Worm (Caenorhabditis elegans) whole organism, L4/young adult: ENCODE measurements around the gene hum-4.

ENCODE experiments used
- W03F9.2 ChIP-seq: fragments of 150-350 bp; optimal IDR thresholded peaks from 2 replicates; lab custom pipeline; 2014; ENCODE audit warnings: missing biosample characterization, missing genetic modification characterization
- dao-5 ChIP-seq: sonication (generic microtip); optimal IDR thresholded peaks from 2 replicates; lab custom pipeline; 2016; ENCODE audit warnings: missing genotype, missing genetic modification characterization, moderate library complexity, missing compliant biosample characterization
- him-1 ChIP-seq: sonication (generic microtip); optimal IDR thresholded peaks from 2 replicates; lab custom pipeline; 2016; ENCODE audit warnings: missing genotype, missing genetic modification reagents, missing genetic modification characterization, missing compliant biosample characterization

The hum-4 gene

DNA sequence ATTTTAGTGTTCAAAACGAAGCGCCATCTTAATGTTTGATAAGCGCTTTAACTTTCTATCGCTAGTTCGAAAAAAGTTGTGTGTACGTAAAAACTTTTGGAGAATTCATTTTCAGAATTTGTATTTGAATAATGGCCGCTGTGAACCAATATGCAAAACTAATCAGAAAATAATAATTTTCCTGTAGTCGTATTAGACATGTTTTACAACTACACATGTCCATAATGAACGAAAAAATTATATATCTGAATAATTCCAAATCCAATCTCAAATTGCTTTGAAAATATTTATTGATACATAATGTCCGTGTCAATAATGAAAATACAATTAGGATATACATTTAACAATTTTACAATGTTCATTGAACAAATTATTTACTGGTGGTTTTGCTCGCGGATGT, 26.6 kb downstream of the hum-4 start:
- TF ChIP-seq dao-5 (tag; lab: Kevin White, UChicago) (no peak), W03F9.2 (tag; lab: Kevin White, UChicago) (no peak), him-1 (tag; lab: Kevin White, UChicago) (no peak)

DNA sequence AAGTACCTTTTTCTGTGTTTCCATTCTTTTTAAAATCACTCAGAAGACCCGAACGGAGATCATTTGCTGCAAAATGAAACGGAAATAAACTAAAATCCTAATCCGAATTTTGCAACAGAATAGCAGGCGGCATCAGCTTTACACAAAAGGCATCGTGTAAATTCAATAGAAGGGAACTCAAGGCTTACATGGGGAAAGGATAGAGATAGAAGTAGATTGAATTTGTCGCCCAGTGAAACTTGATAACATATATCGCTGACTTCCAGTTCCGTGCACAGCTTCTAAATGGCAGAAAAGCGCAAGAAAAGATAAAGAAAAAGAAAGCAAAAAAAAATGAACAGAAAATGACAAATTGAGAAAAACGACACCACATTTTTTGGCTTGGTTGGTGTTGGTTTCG, 27.5 kb downstream of the hum-4 start, which contains the start of gene slo-2:
Gene slo-2 (minus strand): TSS at position 24 of the 400 bp plus-strand sequence.
- TF ChIP-seq W03F9.2 (tag; lab: Kevin White, UChicago) (no peak), dao-5 (tag; lab: Kevin White, UChicago) (no peak), him-1 (tag; lab: Kevin White, UChicago) (no peak)

DNA sequence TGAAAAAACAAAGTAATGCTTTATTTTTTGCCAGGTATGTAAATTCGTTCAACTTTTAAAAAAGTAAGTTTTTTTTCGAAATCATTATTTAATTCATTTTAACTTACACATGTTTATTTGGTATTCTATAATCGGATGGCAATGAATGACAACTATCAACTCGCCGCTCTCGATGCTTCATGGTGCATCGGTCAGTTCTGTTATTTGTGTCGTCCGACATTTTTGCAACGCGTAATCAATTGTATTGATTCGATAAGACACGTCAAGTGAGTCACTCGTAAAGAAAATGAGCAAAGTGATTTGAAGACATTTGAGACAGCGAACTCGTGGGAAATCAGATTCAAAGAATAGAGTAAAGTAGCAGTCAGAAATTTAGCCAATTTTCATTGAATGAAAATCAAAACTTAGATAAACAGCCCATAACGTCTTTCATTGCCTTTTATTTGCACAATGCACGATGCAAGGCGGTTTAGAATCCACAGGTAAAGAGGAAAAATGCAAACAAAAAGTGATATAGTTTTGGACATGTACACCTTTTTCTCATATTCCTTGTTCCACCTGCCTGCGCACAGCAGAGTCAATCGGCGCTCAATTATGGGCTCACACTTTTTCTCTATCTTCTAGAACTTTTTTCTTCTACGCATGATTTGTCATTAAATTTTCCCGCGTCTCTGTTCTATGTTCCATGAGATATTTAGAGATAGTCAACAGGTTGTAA, 32.8 kb downstream of the hum-4 start:
- no peak for TF ChIP-seq him-1 (tag; lab: Kevin White, UChicago)
- no peak for TF ChIP-seq dao-5 (tag; lab: Kevin White, UChicago)
- TF ChIP-seq W03F9.2 (tag; lab: Kevin White, UChicago) = no peak

DNA sequence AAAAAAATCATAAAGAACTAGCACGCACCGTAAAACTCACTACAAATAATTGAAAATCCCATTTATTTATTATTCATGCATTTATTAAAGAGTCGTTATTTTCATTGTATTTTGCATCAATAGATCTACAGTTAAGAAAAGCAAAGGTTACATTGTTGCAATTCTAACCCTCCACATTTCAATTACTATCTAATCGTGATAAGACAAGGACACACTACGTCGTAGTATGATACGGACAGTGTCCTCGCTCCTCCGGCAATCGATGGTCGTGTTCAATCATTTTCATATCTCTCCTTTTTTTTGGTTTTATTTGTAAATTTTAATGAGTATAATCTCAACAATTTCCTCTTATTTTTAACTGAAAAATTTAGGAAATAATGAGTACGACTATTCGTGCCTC, 40.5 kb downstream of the hum-4 start, which contains the start of gene prx-12:
Gene prx-12 (plus strand): TSS at position 371 of the 400 bp plus-strand sequence.
- no peak for TF ChIP-seq dao-5 (tag; lab: Kevin White, UChicago)
- TF ChIP-seq W03F9.2 (tag; lab: Kevin White, UChicago) = no peak
- no peak for TF ChIP-seq him-1 (tag; lab: Kevin White, UChicago)

DNA sequence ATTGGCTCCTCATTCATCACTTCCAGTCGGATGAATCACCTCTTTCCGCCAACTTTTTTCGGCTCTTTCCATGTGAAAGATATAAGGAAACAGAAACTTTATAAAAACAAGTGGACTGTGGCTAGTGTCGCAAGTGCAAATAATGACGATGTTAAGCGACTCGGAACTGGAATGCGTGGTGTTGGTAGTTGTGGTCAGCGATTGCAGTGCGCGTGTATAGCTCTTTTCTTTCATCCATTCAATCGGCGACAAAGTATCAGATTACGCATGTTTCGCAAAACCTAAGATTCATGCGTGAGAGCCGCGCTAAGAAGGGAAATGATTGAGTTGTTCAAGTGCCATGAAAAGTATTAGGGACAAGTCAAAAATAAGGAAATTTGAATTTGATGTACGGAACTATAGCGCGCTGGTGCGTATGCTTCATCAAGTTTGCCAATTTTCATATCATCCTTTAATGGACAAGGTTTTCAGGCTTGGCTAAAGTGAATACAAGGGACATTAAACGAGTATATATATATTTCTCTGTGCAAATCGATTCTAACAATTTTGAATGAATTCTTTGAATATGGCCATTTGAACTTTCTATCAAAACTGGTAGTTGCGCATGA, 45.6 kb downstream of the hum-4 start:
- TF ChIP-seq him-1 (tag; lab: Kevin White, UChicago) = no peak
- TF ChIP-seq W03F9.2 (tag; lab: Kevin White, UChicago) = no peak
- TF ChIP-seq dao-5 (tag; lab: Kevin White, UChicago) = no peak

DNA sequence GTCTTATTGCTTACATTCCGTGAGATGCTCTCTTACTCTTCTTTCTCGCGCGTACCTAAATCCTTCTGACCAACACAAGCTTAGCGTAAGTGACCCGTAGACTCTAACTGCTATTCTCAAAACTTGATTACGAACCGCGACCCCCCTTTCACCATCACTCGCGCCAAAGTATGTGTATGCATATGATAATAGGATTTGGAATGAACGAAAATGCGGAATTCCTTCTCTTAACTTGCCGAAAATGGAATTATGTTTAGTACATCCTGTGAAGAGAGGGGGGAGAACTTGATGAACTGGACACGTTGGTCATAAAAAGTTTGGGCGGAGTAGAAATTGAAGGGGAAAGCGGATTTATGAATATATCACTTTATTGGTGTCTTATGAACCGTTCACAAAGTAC, 46.5 kb downstream of the hum-4 start:
- TF ChIP-seq W03F9.2 (tag; lab: Kevin White, UChicago) (no peak), dao-5 (tag; lab: Kevin White, UChicago) (no peak), him-1 (tag; lab: Kevin White, UChicago) (no peak)

DNA sequence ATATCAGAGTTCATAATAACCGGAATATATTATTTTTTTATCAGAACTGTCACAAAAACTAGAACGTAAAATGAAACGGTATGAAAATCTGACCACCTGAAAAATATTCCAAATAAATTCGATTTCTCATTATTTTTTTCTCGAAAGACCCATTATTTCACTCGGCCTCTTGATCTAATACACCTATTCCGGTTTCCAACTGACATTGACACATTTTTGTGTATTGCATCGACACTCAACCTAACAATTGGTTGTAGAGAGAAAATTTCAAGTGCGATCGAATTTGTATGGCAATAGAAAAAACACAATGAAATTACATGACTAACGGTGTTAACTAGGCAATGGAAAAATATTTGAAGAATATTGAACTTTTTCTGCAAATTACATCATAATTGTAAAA, 47.5 kb downstream of the hum-4 start:
- no peak for TF ChIP-seq dao-5 (tag; lab: Kevin White, UChicago)
- no peak for TF ChIP-seq W03F9.2 (tag; lab: Kevin White, UChicago)
- no peak for TF ChIP-seq him-1 (tag; lab: Kevin White, UChicago)

DNA sequence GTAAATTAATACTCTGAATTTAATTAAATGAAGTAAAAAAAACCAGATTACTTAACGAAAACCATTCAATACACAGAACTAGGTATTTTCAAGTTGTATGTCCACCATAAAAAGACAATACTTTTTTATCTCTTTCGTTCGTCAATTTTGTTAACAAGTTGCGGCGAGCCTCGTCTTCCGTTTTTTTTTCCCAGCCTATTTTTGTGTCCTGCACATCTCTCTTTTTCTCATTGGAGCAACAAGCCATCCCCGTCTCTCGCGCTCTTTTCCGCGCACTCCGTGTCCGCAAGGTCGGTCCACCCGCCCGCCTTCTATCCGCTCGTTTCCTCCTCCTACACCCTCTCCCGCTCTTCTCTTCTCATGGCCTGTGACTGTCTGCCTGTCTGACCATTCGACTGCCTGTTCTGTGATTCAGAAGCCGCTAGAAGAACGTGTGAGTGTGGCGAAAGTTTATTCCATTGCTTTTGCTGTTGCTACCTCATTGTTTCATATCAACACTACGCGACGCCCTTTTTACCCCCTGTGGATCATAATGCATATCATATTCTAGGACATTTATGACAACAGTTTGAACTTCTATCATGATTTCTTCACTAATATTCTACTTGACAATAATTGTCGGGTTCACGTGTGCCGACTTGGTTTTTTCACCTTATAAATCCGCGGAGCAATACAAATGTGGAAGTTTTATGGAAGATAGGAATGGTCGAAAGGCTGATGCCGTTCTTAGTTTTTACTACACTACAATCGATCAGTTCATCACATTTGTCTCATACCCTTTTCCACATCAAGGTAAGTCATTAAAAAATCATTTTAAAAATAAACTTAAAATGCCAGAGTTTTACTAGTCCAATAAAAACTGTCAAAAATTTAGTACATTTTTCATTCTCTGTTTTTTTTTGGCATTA, 48.6 kb downstream of the hum-4 start, which contains the start of the genes F08B12.11 and prmn-1:
Gene F08B12.11 (plus strand): TSS at position 521 of the 908 bp plus-strand sequence.
Gene prmn-1 (plus strand): TSS at position 551 of the 908 bp plus-strand sequence.
- TF ChIP-seq him-1 (tag; lab: Kevin White, UChicago) = no peak
- TF ChIP-seq W03F9.2 (tag; lab: Kevin White, UChicago) = no peak
- TF ChIP-seq dao-5 (tag; lab: Kevin White, UChicago) = no peak

DNA sequence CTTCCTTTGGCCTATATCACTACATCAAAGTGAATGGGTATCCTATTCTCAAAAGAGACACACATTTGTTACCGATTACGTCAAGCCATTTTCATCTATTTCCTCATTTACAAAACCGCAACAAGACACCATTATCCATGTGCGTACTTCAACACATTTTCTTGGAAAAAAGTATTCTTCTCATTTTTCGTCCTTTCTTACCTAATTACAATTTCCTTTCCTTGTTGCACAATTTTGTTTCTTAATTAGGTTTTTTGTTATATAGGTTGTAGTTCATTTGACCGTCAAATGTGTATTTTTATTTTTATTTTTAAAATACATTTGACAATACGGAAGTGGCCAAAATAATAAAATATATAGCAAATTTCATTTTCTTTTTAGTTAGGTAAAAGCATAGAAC, 50.0 kb downstream of the hum-4 start:
- no peak for TF ChIP-seq W03F9.2 (tag; lab: Kevin White, UChicago)
- TF ChIP-seq dao-5 (tag; lab: Kevin White, UChicago) = no peak
- no peak for TF ChIP-seq him-1 (tag; lab: Kevin White, UChicago)

DNA sequence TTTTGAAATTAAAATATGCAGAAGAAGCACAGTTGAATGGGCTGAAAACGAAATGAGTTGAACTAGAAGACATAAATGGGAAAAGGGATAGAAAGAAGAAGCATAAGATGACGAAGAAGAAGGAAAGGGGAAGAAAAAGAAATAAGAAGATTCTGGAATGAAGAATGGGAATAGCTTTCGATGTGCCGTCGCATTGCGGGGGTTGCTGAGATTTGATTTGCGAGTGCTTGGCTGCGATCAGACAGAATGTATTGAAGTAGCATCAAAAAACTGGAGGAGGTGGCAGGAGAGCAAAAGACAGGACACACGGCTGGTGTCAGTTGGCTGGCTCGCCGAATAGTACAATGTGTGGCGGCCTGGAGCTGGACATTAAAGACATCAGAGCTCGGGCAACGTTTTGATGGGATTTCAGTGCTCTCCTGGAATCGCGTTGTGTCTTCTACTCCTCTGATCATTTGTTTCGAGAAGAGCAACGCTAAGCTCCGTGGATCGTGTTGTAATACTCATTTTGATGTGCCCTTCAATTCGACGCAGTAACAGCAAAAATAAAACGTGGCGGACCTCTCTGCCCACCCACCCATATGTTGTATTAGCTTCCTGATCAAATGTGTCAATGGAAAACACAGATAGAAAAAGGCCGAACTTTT, 54.1 kb downstream of the hum-4 start:
- TF ChIP-seq dao-5 (tag; lab: Kevin White, UChicago) (no peak), him-1 (tag; lab: Kevin White, UChicago) (peak; percentile 8), W03F9.2 (tag; lab: Kevin White, UChicago) (no peak)

DNA sequence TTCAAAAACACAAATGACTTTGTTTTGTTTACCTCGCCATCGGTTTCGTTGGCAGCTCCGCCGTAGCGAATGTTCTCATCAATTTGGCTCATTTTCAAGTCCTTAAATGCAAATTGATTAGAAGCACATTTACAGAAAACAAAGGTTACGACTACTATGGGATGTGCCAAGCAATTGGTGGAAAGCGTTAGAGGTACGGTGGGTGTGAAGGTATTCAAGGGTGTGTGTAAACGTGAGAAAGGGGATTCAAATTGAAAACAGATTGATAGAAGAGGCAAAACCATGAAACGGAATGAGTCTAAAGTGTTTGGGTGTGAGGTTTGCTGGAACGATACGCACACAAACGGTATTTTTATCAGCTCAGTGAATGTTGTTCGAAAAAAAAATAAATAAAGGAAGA, 56.0 kb downstream of the hum-4 start, which contains the start of gene tni-1:
Gene tni-1 (minus strand): TSS at position 101 of the 400 bp plus-strand sequence.
- no peak for TF ChIP-seq dao-5 (tag; lab: Kevin White, UChicago)
- TF ChIP-seq W03F9.2 (tag; lab: Kevin White, UChicago) = no peak
- no peak for TF ChIP-seq him-1 (tag; lab: Kevin White, UChicago)

DNA sequence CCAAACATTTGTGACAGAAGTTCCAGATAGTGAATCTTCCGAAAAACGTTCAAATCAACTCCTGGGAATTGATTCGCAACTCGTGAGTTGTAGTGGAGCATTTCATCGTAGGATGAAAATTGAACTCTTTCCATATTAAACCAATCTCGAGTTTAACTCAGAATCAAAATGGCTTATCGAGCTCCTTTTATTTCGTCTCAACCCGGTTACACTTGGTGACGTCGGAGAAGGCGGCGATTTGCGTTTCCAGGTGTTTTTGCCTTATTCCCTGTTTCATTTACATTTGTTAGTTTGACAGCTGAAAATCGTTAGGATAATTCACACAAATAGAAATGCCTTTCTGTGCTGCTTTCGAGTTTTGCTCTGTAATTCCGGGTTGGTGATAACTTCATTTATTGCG, 57.9 kb downstream of the hum-4 start, which contains the start of gene F42E11.3:
Gene F42E11.3 (minus strand): TSS at position 101 of the 400 bp plus-strand sequence.
- TF ChIP-seq W03F9.2 (tag; lab: Kevin White, UChicago) (no peak), him-1 (tag; lab: Kevin White, UChicago) (no peak), dao-5 (tag; lab: Kevin White, UChicago) (no peak)
